Fruit fly (Drosophila melanogaster): ENCODE results near the gene Axud1.

The Axud1 gene

dm6 chr2L:2364200-2364754 is 868 bp upstream of the Axud1 start (continued):
- TF ChIP-seq mld (GFP tag; IDR thresholded peaks at IDR 0.05; ENCODE audit: partially characterized antibody) (no peak), sna (GFP tag; IDR thresholded peaks at IDR 0.05; ENCODE audit: partially characterized antibody) (0 out of 2 replicates have a peak, but pooled peaks have one; percentile 36), Bteb2 (GFP tag; optimal IDR thresholded peaks at IDR 0.05) (no peak), maf-S (GFP tag; optimal IDR thresholded peaks at IDR 0.05) (no peak), zfh1 (GFP tag; IDR thresholded peaks at IDR 0.05) (no peak), CG1647 (GFP tag; optimal IDR thresholded peaks at IDR 0.05) (no peak), abd-A (tag; optimal IDR thresholded peaks at IDR 0.05) (no peak), vfl (GFP tag; optimal IDR thresholded peaks at IDR 0.05) (no peak), CG12236 (GFP tag; optimal IDR thresholded peaks at IDR 0.05) (no peak), CG7987 (GFP tag; optimal IDR thresholded peaks at IDR 0.05) (no peak), CG10959 (GFP tag; IDR thresholded peaks at IDR 0.05) (no peak), twi (tag; optimal IDR thresholded peaks at IDR 0.05) (no peak), CG12219 (GFP tag; optimal IDR thresholded peaks at IDR 0.05) (no peak), CG7357 (GFP tag; IDR thresholded peaks at IDR 0.05) (no peak), Asciz (GFP tag; optimal IDR thresholded peaks at IDR 0.05) (no peak), CG12391 (tag; optimal IDR thresholded peaks at IDR 0.05) (no peak), Dip3 (GFP tag; optimal IDR thresholded peaks at IDR 0.05) (no peak), Opbp (GFP tag; IDR thresholded peaks at IDR 0.05; ENCODE audit: partially characterized antibody) (peak; percentile 64; the same call in 1 of the 3 replicates), NK7.1 (GFP tag; optimal IDR thresholded peaks at IDR 0.05) (no peak), kay (GFP tag; optimal IDR thresholded peaks at IDR 0.05) (no peak), CG14860 (GFP tag; IDR thresholded peaks at IDR 0.05; ENCODE audit: partially characterized antibody) (0 out of 3 replicates have a peak, but pooled peaks have one; percentile 28), CG32772 (GFP tag; IDR thresholded peaks at IDR 0.05) (no peak), CTCF (GFP tag; optimal IDR thresholded peaks at IDR 0.05) (no peak), btn (GFP tag; optimal IDR thresholded peaks at IDR 0.05) (no peak), CG42726 (GFP tag; IDR thresholded peaks at IDR 0.05; ENCODE audit: partially characterized antibody) (peak; percentile 40; the same call in 1 of the 2 replicates), CG2875 (GFP tag; optimal IDR thresholded peaks at IDR 0.05) (no peak), ssp (GFP tag; IDR thresholded peaks at IDR 0.05) (no peak), Sox100B (GFP tag; optimal IDR thresholded peaks at IDR 0.05) (no peak), CG4730 (GFP tag; IDR thresholded peaks at IDR 0.05) (no peak), slbo (GFP tag; IDR thresholded peaks at IDR 0.05) (peak; percentile 41), chinmo (GFP tag; IDR thresholded peaks at IDR 0.05; ENCODE audit: partially characterized antibody) (peak; percentile 98), mirr (GFP tag; optimal IDR thresholded peaks at IDR 0.05) (no peak), Dip2 (GFP tag; IDR thresholded peaks at IDR 0.05) (no peak), CG11085 (GFP tag; IDR thresholded peaks at IDR 0.05) (no peak), CG11504 (tag; optimal IDR thresholded peaks at IDR 0.05) (no peak), Chrac-16 (GFP tag; optimal IDR thresholded peaks at IDR 0.05) (no peak), wek (GFP tag; optimal IDR thresholded peaks at IDR 0.05) (no peak), kni (GFP tag; optimal IDR thresholded peaks at IDR 0.05) (no peak), CG13775 (GFP tag; optimal IDR thresholded peaks at IDR 0.05) (no peak), inv (GFP tag; IDR thresholded peaks at IDR 0.05; ENCODE audit: partially characterized antibody) (0 out of 2 replicates have a peak, but pooled peaks have one; percentile 28), onecut (GFP tag; IDR thresholded peaks at IDR 0.05) (no peak), CG9817 (tag; optimal IDR thresholded peaks at IDR 0.05) (no peak), CG32767 (GFP tag; IDR thresholded peaks at IDR 0.05) (no peak), CG1024 (GFP tag; IDR thresholded peaks at IDR 0.05) (no peak), CG17802 (tag; optimal IDR thresholded peaks at IDR 0.05) (no peak), Adf1 (GFP tag; IDR thresholded peaks at IDR 0.05) (no peak), CG4424 (GFP tag; optimal IDR thresholded peaks at IDR 0.05) (no peak), CG2712 (tag; optimal IDR thresholded peaks at IDR 0.05) (no peak), CG9437 (GFP tag; optimal IDR thresholded peaks at IDR 0.05) (no peak), Atf3 (GFP tag; optimal IDR thresholded peaks at IDR 0.05) (no peak), Hsf (GFP tag; optimal IDR thresholded peaks at IDR 0.05) (no peak)

All from whole organism, embryonic.